Fruit fly (Drosophila melanogaster): ENCODE data around the gene Nuak.

The Nuak gene

dm6 chr3R:10268865-10269442 is 4.8 kb downstream of the Nuak start (continued):
- TF ChIP-seq cas (GFP tag; IDR thresholded peaks at IDR 0.05) (0 out of 2 replicates have a peak, but pooled peaks have one; percentile 23), D19B (GFP tag; optimal IDR thresholded peaks at IDR 0.05) (peak; percentile 16), CG12391 (tag; optimal IDR thresholded peaks at IDR 0.05) (peak; percentile 60), CG17568 (GFP tag; optimal IDR thresholded peaks at IDR 0.05) (peak; percentile 15), CG8924 (tag; optimal IDR thresholded peaks at IDR 0.05) (peak; percentile 24), bowl (GFP tag; IDR thresholded peaks at IDR 0.05) (no peak), gro (GFP tag; optimal IDR thresholded peaks at IDR 0.05) (peak; percentile 24), HLH3B (GFP tag; IDR thresholded peaks at IDR 0.05) (peak; percentile 82), Abd-B (GFP tag; optimal IDR thresholded peaks at IDR 0.05) (peak; percentile 32), CG10267 (tag; optimal IDR thresholded peaks at IDR 0.05) (no peak), chm (GFP tag; IDR thresholded peaks at IDR 0.05) (no peak; the same call in 1 of the 2 replicates), hbn (GFP tag; IDR thresholded peaks at IDR 0.05; ENCODE audit: partially characterized antibody) (no peak), CG12942 (GFP tag; optimal IDR thresholded peaks at IDR 0.05) (peak; percentile 28), CG16815 (GFP tag; optimal IDR thresholded peaks at IDR 0.05) (no peak), CG3838 (GFP tag; optimal IDR thresholded peaks at IDR 0.05) (peak; percentile 41), bigmax (GFP tag; optimal IDR thresholded peaks at IDR 0.05) (no peak), CG7357 (GFP tag; IDR thresholded peaks at IDR 0.05) (peak; percentile 60), nau (GFP tag; optimal IDR thresholded peaks at IDR 0.05) (no peak), Ets97D (GFP tag; optimal IDR thresholded peaks at IDR 0.05) (no peak), Deaf1 (tag; optimal IDR thresholded peaks at IDR 0.05) (no peak), Meics (GFP tag; optimal IDR thresholded peaks at IDR 0.05) (peak; percentile 21), pan (optimal IDR thresholded peaks at IDR 0.05) (no peak), pan (GFP tag; optimal IDR thresholded peaks at IDR 0.05 in 1 of 2, IDR thresholded peaks at IDR 0.05 in 1 of 2) (peak in 1 of 2 experiments; percentile 83), kah (GFP tag; optimal IDR thresholded peaks at IDR 0.05) (no peak), CG15696 (tag; optimal IDR thresholded peaks at IDR 0.05) (no peak), CG2116 (GFP tag; optimal IDR thresholded peaks at IDR 0.05) (no peak), nmo (GFP tag; optimal IDR thresholded peaks at IDR 0.05) (peak; percentile 63), NK7.1 (GFP tag; optimal IDR thresholded peaks at IDR 0.05) (no peak), CG1832 (GFP tag; optimal IDR thresholded peaks at IDR 0.05) (no peak), h (optimal IDR thresholded peaks at IDR 0.05) (no peak), Neu2 (GFP tag; optimal IDR thresholded peaks at IDR 0.05; ENCODE audit: borderline replicate concordance) (no peak), sna (GFP tag; IDR thresholded peaks at IDR 0.05; ENCODE audit: partially characterized antibody) (no peak), Optix (GFP tag; IDR thresholded peaks at IDR 0.05) (peak; percentile 65; the same call in 2 of the 3 replicates), CG11398 (GFP tag; optimal IDR thresholded peaks at IDR 0.05) (peak; percentile 20), Hr3 (GFP tag; optimal IDR thresholded peaks at IDR 0.05) (peak; percentile 53), pzg (GFP tag; optimal IDR thresholded peaks at IDR 0.05) (no peak), wor (GFP tag; IDR thresholded peaks at IDR 0.05) (peak; percentile 73), Blimp-1 (GFP tag; optimal IDR thresholded peaks at IDR 0.05) (peak; percentile 62), chinmo (GFP tag; IDR thresholded peaks at IDR 0.05; ENCODE audit: partially characterized antibody) (no peak), bbx (GFP tag; IDR thresholded peaks at IDR 0.05; ENCODE audit: partially characterized antibody) (no peak), Trl (optimal IDR thresholded peaks at IDR 0.05) (no peak), Trl (GFP tag; optimal IDR thresholded peaks at IDR 0.05) (peak; percentile 4), Stat92E (GFP tag; optimal IDR thresholded peaks at IDR 0.05) (no peak), phol (tag; optimal IDR thresholded peaks at IDR 0.05) (peak; percentile 64), CG4424 (GFP tag; optimal IDR thresholded peaks at IDR 0.05) (peak; percentile 37), gce (GFP tag; IDR thresholded peaks at IDR 0.05) (peak; percentile 61; the same call in 1 of the 3 replicates), BEAF-32 (GFP tag; optimal IDR thresholded peaks at IDR 0.05) (no peak), Side (GFP tag; optimal IDR thresholded peaks at IDR 0.05) (peak; percentile 24), p53 (GFP tag; optimal IDR thresholded peaks at IDR 0.05) (no peak), slp2 (GFP tag; optimal IDR thresholded peaks at IDR 0.05) (no peak)

All from whole organism, embryonic.